Worm (Caenorhabditis elegans) whole organism, L4/young adult: Measurements from ENCODE around the gene cnnm-5.

Experiments
- W03F9.2 ChIP-seq: fragments of 150-350 bp; optimal IDR thresholded peaks from 2 replicates; lab custom pipeline; 2014; ENCODE audit warnings: missing biosample characterization, missing genetic modification characterization
- dao-5 ChIP-seq: sonication (generic microtip); optimal IDR thresholded peaks from 2 replicates; lab custom pipeline; 2016; ENCODE audit warnings: missing genotype, missing genetic modification characterization, moderate library complexity, missing compliant biosample characterization
- him-1 ChIP-seq: sonication (generic microtip); optimal IDR thresholded peaks from 2 replicates; lab custom pipeline; 2016; ENCODE audit warnings: missing genotype, missing genetic modification reagents, missing genetic modification characterization, missing compliant biosample characterization

cnnm-5 gene

DNA sequence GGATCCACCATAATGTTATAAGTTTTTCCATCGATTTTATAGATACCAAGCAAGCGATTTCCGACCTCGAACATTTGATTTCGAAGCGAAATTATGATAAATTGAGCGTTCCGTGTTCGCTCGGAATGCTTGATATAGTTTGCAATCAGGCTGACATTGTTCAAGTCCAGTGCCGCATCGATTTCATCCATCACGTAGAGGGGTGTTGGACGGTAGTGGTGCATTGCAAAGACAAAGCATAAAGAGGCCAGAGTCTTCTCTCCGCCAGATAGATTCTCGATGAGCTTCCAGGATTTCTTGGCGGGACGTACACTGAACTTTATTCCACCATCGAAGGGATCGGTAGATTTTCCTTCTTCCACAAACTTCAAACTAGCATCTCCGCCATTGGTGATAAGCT is 14.6 kb downstream of the cnnm-5 start:
- no peak for TF ChIP-seq him-1
- no peak for TF ChIP-seq dao-5 (tag; lab: Kevin White, UChicago)
- TF ChIP-seq W03F9.2 (tag; lab: Kevin White, UChicago), result no peak

- TF ChIP-seq him-1, result no peak
- TF ChIP-seq W03F9.2 (tag; lab: Kevin White, UChicago), result no peak
- no peak for TF ChIP-seq dao-5 (tag; lab: Kevin White, UChicago)
Observed at ce11 chrIII:3812369-3812993, 16.5 kb downstream of the cnnm-5 start.

DNA sequence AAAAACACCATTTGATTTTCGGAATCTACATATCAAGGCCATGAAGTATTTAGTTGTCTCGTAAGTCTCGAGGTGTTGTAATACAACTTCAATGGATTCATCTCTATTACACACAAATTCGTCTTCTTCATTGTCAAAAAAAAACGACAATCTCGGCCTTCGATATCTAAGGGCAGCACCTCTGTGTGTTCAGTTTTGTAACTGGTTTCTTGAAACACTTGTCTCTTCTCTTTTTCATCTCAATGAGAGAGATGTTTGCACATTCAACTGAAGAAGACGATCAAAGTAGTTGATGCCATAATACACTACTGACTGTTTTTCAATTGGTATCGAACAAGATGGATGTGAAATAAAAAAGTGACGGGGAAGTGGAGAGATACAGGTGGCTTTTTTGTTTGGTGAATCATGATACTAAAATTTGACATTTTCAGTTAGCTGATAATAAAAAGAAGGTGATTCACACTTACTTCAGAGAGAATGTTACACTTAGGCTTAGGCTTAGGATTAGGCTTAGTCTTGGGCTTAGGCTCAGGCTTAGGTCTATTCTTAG is 17.6 kb downstream of the cnnm-5 start:
- no peak for TF ChIP-seq dao-5 (tag; lab: Kevin White, UChicago)
- TF ChIP-seq him-1, result no peak
- TF ChIP-seq W03F9.2 (tag; lab: Kevin White, UChicago), result no peak

ce11 chrIII:3809008-3809407 is 20.0 kb downstream of the cnnm-5 start, which contains the start of gene toh-1:
Gene toh-1 (minus strand): TSS chrIII:3809030.
- TF ChIP-seq W03F9.2 (tag; lab: Kevin White, UChicago), result no peak
- no peak for TF ChIP-seq dao-5 (tag; lab: Kevin White, UChicago)
- no peak for TF ChIP-seq him-1

ce11 chrIII:3807590-3807989 is 21.4 kb downstream of the cnnm-5 start:
- no peak for TF ChIP-seq dao-5 (tag; lab: Kevin White, UChicago)
- no peak for TF ChIP-seq him-1
- TF ChIP-seq W03F9.2 (tag; lab: Kevin White, UChicago), result no peak

DNA sequence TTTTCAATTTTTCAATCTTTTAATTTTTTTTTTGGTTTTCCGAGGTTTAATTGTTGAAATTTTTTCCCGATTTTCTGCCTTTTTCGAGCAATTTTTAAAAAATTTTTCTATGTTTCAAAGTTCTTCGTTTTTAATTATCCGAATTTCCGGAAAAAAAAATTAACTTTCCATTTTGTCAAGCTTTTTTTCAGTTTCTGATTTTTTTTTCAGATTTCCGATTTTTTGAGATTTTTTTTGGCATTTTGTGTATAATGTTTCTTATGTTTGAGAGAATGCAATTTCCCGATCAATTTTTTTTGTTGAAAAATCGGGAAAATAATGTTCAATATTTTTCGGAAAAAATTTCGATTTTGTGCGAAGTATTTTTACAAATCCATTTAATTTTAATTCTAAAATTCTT is 22.1 kb downstream of the cnnm-5 start:
- no peak for TF ChIP-seq dao-5 (tag; lab: Kevin White, UChicago)
- TF ChIP-seq him-1, result no peak
- TF ChIP-seq W03F9.2 (tag; lab: Kevin White, UChicago), result no peak

- no peak for TF ChIP-seq dao-5 (tag; lab: Kevin White, UChicago)
- TF ChIP-seq him-1, result no peak
- TF ChIP-seq W03F9.2 (tag; lab: Kevin White, UChicago), result no peak
Observed at ce11 chrIII:3804422-3804821, 24.6 kb downstream of the cnnm-5 start, which contains the start of gene xbx-5. Gene xbx-5 (minus strand): TSS chrIII:3804477.

DNA sequence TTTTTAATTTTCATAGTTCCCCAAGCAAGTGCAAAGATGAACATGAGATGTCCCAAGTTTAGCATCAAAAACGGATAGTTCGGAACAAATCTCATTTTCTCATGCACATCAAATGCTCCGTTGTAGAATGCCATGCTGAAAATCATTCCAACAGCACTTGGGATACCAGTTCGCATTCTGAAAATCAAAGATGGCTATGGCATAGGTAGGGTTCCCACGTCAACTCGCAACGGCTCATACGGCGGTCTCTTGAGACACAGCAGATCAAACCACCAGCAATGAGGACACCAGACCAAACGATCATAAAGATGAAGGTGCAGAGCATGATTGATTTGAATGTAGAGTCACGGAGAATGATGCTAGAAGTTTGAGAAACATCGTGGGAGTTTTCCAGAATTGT is 25.9 kb downstream of the cnnm-5 start:
- no peak for TF ChIP-seq him-1
- no peak for TF ChIP-seq W03F9.2 (tag; lab: Kevin White, UChicago)
- no peak for TF ChIP-seq dao-5 (tag; lab: Kevin White, UChicago)

ce11 chrIII:3801379-3801894 is 27.6 kb downstream of the cnnm-5 start:
- TF ChIP-seq W03F9.2 (tag; lab: Kevin White, UChicago), result peak; percentile 80
- TF ChIP-seq him-1, result peak; percentile 94
- no peak for TF ChIP-seq dao-5 (tag; lab: Kevin White, UChicago)

DNA sequence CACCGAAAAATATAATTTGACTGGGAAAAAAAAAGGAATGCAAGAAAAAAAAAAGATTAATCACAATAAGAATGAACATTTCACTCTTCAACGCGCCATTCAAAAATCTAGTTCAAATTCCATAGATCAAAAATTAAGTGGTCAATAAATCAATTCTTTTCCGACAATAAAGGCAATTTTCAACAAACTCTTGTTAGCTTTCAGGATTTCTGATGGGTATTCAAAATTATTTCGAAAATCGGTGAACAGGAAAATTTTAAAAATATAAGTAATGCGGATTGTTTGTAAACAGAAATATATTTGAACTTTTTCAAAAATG is 28.1 kb downstream of the cnnm-5 start:
- no peak for TF ChIP-seq W03F9.2 (tag; lab: Kevin White, UChicago)
- TF ChIP-seq dao-5 (tag; lab: Kevin White, UChicago), result no peak
- no peak for TF ChIP-seq him-1

ce11 chrIII:3800240-3800933 is 28.6 kb downstream of the cnnm-5 start, which contains the start of gene mtm-3:
Gene mtm-3 (minus strand): TSS chrIII:3800467.
- TF ChIP-seq dao-5 (tag; lab: Kevin White, UChicago), result no peak
- no peak for TF ChIP-seq W03F9.2 (tag; lab: Kevin White, UChicago)
- no peak for TF ChIP-seq him-1

- TF ChIP-seq W03F9.2 (tag; lab: Kevin White, UChicago), result no peak
- no peak for TF ChIP-seq dao-5 (tag; lab: Kevin White, UChicago)
- no peak for TF ChIP-seq him-1
Observed at ce11 chrIII:3799213-3799612, 29.8 kb downstream of the cnnm-5 start.

DNA sequence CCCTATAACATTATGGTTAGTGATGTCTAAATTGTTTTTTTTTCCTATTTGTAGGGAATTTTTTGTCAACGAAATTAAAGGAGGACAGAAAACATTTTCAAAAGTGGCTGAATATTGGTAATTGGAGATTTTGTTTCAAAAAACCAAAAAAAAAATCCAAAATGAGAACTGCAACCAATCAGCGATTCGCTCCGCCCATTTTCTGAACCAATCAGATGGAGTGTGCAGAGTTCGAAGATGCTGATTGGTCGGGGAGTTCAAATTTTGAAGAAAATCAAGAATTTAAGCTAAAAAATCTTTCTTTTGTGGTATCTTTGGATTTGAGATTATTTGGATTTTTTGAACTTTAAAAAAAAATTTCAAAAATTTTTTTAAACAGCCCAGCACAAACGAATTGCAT is 30.6 kb downstream of the cnnm-5 start:
- TF ChIP-seq dao-5 (tag; lab: Kevin White, UChicago), result no peak
- no peak for TF ChIP-seq W03F9.2 (tag; lab: Kevin White, UChicago)
- TF ChIP-seq him-1, result no peak
